Fruit fly (Drosophila melanogaster): ENCODE data around the gene CG44227.

Gene CG44227

DNA sequence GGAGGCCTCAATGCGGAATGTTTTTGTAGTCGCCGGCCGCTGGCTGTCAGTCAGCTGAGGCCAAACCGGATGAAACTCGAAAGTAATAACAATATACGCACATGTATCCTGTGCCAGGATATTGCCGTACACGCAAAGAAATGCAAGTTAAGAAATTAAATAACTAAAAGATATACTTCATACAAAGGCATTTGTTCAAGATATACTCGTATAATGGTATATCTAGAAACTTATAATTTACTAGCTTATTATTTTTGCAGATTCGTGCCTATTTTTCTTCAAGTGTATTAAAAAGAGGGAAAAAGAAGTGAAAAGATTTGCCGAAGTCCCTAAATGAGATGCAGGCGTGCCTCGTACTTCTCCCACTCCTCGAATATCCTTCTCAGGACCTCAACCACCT is 1.7 kb downstream of the CG44227 start:
- TF ChIP-seq Dll (optimal IDR thresholded peaks at IDR 0.05) (no peak), EcR (GFP tag; optimal IDR thresholded peaks at IDR 0.05) (no peak), psq (optimal IDR thresholded peaks at IDR 0.05) (no peak), usp (GFP tag; optimal IDR thresholded peaks at IDR 0.05) (no peak), pan (optimal IDR thresholded peaks at IDR 0.05) (no peak), CG8478 (optimal IDR thresholded peaks at IDR 0.05) (no peak)

dm6 chr3R:8680611-8681010 is 4.4 kb downstream of the CG44227 start:
- no peak for TF ChIP-seq usp (GFP tag; optimal IDR thresholded peaks at IDR 0.05)
- no peak for TF ChIP-seq CG8478 (optimal IDR thresholded peaks at IDR 0.05)

DNA sequence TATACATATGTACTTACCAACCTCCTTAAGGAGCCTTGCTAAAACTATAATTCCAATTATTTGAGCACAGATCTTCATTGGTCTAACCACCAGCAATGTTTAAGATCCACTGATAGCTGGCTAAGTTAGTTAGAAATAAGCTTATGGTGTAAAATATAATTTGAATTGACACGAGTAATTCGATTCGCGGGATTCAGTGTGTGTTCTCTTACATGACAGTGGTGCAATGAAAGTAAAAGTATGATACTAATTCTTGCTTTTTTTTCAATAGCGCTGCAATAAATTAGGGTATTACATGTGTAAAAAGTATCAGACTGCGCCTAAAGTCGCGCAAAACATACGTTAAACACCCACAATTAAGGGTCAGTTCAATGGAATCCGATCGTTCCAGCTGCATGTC is 5.0 kb downstream of the CG44227 start, which contains the start of gene CG33325:
TSS of gene CG33325 (minus strand) at position 101 of the 400 bp plus-strand sequence.
- TF ChIP-seq usp (GFP tag; optimal IDR thresholded peaks at IDR 0.05) (no peak), EcR (GFP tag; optimal IDR thresholded peaks at IDR 0.05) (no peak), CG8478 (optimal IDR thresholded peaks at IDR 0.05) (no peak), pan (optimal IDR thresholded peaks at IDR 0.05) (no peak), Dll (optimal IDR thresholded peaks at IDR 0.05) (no peak), psq (optimal IDR thresholded peaks at IDR 0.05) (no peak)

dm6 chr3R:8676560-8677000 is 8.4 kb downstream of the CG44227 start, which contains the start of the genes Unc50, CG11755 and CG8043:
TSS of gene Unc50 (minus strand) at chr3R:8676613.
TSS of gene CG11755 (plus strand) at chr3R:8676915.
TSS of gene CG8043 (plus strand) at chr3R:8676915.
- TF ChIP-seq usp (GFP tag; optimal IDR thresholded peaks at IDR 0.05), result no peak
- no peak for TF ChIP-seq Dll (optimal IDR thresholded peaks at IDR 0.05)
- TF ChIP-seq CG8478 (optimal IDR thresholded peaks at IDR 0.05), result no peak

dm6 chr3R:8673803-8674234 is 11.2 kb downstream of the CG44227 start, which contains the start of gene mRpL19:
TSS of gene mRpL19 (plus strand) at chr3R:8674109.
- TF ChIP-seq usp (GFP tag; optimal IDR thresholded peaks at IDR 0.05), result no peak
- TF ChIP-seq psq (optimal IDR thresholded peaks at IDR 0.05), result no peak
- TF ChIP-seq pan (optimal IDR thresholded peaks at IDR 0.05), result no peak
- TF ChIP-seq CG8478 (optimal IDR thresholded peaks at IDR 0.05), result no peak
- TF ChIP-seq EcR (GFP tag; optimal IDR thresholded peaks at IDR 0.05), result no peak
- no peak for TF ChIP-seq Dll (optimal IDR thresholded peaks at IDR 0.05)

DNA sequence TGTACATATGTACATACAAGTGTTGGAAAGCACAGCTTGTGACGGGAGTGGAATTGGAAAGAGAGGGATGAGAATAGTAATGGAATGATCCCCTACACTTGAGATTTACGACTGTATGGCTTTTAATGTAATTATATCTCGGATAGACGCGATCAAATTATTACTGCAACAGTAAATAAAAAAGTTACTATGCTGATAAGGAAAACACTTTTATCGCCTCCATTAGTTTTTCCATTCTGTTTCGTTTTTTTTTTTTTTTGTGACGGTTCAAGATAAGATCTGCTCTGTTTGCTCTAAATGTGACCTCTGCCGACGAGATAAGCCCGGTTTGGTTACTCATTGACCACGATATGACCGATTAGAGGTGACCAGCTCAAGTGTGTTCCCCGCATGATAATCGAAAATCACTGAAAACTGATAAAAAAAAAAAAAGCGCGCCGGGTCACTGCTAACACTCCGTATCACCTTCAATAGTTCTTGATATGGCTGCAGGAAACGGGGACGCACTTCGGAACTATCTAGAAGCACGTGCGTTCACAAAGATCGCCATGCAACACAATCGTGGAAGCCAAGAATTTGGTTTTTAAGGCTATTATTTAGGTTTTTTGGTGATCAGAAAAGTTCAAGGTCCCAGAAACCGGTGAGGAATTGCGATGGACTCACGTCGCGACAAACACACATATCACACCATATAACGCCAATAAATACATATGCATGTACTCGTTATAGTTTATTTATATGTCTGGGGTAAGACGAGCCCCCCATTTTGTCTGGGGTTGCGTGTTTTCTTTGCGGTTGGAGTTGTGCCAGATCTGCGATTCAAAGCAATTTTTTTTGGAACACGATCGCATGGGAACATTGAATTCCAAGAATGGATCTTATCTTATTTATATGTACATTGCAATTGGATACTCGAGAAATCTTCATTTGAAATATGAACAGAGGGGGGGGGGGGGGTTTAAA is 14.2 kb downstream of the CG44227 start, which contains the start of gene p:
TSS of gene p (minus strand) at position 156 of the 963 bp plus-strand sequence.
- no peak for TF ChIP-seq Dll (optimal IDR thresholded peaks at IDR 0.05)
- no peak for TF ChIP-seq psq (optimal IDR thresholded peaks at IDR 0.05)
- TF ChIP-seq CG8478 (optimal IDR thresholded peaks at IDR 0.05), result no peak
- no peak for TF ChIP-seq EcR (GFP tag; optimal IDR thresholded peaks at IDR 0.05)
- no peak for TF ChIP-seq pan (optimal IDR thresholded peaks at IDR 0.05)
- no peak for TF ChIP-seq usp (GFP tag; optimal IDR thresholded peaks at IDR 0.05)

- TF ChIP-seq pan (optimal IDR thresholded peaks at IDR 0.05) (peak; percentile 58), CG8478 (optimal IDR thresholded peaks at IDR 0.05) (no peak)
Observed at dm6 chr3R:8669900-8670528, 15.0 kb downstream of the CG44227 start.

DNA sequence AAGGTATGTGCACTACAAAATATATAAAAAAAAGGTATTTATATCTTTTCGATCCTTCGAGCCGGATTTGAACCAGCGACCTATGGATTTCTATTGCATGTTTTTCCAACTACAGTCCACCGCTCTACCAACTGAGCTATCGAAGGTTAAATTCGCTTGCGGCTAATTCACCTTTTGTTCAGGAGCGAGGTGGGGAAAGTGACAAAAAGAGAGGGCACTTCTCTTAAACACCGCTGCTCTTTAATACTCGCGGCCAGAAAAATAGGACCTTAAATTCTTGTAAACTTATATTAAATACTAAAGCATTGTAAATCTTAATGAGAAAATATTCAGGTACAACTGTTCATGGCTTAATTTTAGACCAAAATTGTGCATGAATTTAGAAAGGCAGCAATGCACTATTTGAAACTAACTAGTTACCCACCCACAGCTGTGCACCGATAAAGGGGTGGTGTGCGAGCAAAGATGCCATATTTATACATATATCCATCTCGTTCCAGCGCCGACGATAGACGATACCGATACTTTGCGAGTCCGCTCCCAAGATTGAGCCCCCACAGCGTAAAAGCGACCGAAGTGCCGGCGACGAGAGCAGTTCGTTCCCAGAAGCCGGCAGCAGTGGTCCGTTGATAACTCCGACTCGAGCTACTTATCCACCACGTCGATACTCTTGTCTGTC is 15.8 kb downstream of the CG44227 start:
- TF ChIP-seq pan (optimal IDR thresholded peaks at IDR 0.05), result no peak
- peak; percentile 38 for TF ChIP-seq CG8478 (optimal IDR thresholded peaks at IDR 0.05)

DNA sequence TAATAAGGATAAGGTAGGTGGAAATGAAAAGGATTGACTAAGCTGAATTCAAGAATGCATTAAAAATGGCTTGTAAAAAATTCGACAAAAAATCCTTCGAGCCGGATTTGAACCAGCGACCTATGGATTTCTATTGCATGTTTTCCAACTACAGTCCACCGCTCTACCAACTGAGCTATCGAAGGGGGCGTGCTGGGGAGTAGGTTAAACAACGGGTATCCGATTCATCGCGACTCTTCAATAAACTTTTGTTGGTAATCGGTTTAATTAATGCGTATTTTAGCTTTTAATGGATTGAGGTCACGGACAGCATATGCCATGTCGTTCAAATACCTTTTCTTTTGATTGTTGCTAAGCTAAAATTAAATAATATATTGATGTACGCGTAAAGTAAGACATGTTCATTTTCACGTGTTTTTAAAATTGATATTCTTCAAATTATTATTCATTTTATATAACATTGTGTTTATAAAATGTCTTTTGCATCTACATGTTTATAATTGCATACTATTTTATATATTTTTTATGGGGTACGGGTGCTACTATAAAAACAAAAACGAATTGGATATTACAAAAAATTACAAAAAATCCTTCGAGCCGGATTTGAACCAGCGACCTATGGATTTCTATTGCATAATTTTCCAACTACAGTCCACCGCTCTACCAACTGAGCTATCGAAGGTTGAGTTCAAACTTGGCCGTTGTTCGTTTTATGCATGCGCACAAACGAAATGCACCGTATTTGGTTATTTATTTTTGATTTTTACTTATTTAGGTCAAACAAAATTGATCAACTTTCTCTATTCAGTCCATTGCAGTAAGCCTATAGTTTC is 16.7 kb downstream of the CG44227 start:
- TF ChIP-seq pan (optimal IDR thresholded peaks at IDR 0.05), result no peak
- TF ChIP-seq usp (GFP tag; optimal IDR thresholded peaks at IDR 0.05), result no peak
- no peak for TF ChIP-seq CG8478 (optimal IDR thresholded peaks at IDR 0.05)
- TF ChIP-seq Dll (optimal IDR thresholded peaks at IDR 0.05), result no peak
- TF ChIP-seq EcR (GFP tag; optimal IDR thresholded peaks at IDR 0.05), result no peak
- no peak for TF ChIP-seq psq (optimal IDR thresholded peaks at IDR 0.05)

- no peak for TF ChIP-seq psq (optimal IDR thresholded peaks at IDR 0.05)
- no peak for TF ChIP-seq usp (GFP tag; optimal IDR thresholded peaks at IDR 0.05)
- no peak for TF ChIP-seq Dll (optimal IDR thresholded peaks at IDR 0.05)
- TF ChIP-seq EcR (GFP tag; optimal IDR thresholded peaks at IDR 0.05), result no peak
- TF ChIP-seq CG8478 (optimal IDR thresholded peaks at IDR 0.05), result no peak
- TF ChIP-seq pan (optimal IDR thresholded peaks at IDR 0.05), result no peak
Observed at dm6 chr3R:8667568-8667967, 17.4 kb downstream of the CG44227 start, which contains the start of gene CG8036. TSS of gene CG8036 (plus strand) at chr3R:8667868.

DNA sequence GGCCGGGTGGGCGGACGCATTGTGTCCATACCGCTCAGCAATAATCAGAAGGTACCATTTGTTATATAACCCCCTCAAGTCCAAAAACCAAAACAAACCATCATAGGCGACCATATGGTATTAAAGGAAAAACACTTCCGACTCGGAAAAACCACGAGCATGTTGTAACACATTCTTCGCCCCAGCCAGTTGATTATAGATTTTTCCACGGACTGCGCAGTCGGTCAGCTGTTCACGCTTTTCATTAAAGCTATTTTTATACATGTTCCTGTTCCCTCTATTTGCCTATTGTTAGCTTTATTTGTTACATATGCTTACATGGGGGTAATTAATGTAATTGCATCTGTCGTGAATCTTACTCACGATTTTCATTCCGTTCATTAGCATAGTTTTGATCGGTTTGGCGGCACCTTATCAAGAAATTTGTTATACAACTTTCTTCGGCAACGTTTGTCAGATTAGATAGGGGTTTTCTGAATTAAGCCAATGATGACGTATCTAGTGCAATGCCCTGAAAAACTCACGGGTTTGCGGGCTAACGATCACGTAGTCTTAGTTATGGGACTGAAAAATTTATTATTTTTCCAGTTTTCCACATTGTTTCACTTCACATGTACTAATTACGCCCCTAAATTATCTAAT is 20.2 kb downstream of the CG44227 start:
- TF ChIP-seq Dll (optimal IDR thresholded peaks at IDR 0.05), result no peak
- peak; percentile 26 for TF ChIP-seq pan (optimal IDR thresholded peaks at IDR 0.05)

All from whole organism.